Worm (Caenorhabditis elegans) whole organism, late embryonic: Measurements from ENCODE around the gene rtfo-1.

ENCODE experiments used
- F13H6.1 ChIP-seq: sonication (generic microtip); optimal IDR thresholded peaks from 2 replicates; lab custom pipeline; 2016; ENCODE audit warnings: missing genetic modification characterization, missing compliant biosample characterization
- K09A11.1 ChIP-seq: sonication (generic microtip); optimal IDR thresholded peaks from 2 replicates; lab custom pipeline; 2017; ENCODE audit warnings: antibody characterized with exemption, mild to moderate bottlenecking, missing genetic modification characterization, missing compliant biosample characterization; ENCODE audit not compliant: insufficient read depth
- T23F11.4 ChIP-seq: fragments of 200-800 bp; sonication (Bioruptor generic); optimal IDR thresholded peaks from 2 replicates; lab custom pipeline; 2018; ENCODE audit warnings: mild to moderate bottlenecking, missing genetic modification characterization, missing compliant biosample characterization
- ahr-1 ChIP-seq: sonication (generic microtip); optimal IDR thresholded peaks from 2 replicates; lab custom pipeline; 2016; ENCODE audit warnings: missing genetic modification characterization, missing compliant biosample characterization
- ama-1 ChIP-seq: fragments of 150-350 bp; optimal IDR thresholded peaks from 2 replicates; lab custom pipeline; 2014
- ceh-18 ChIP-seq: sonication (generic microtip); optimal IDR thresholded peaks from 2 replicates; lab custom pipeline; 2016; ENCODE audit warnings: missing genetic modification characterization, missing compliant biosample characterization
- ceh-19 ChIP-seq: fragments of 200-800 bp; sonication (Bioruptor generic); optimal IDR thresholded peaks from 2 replicates; lab custom pipeline; 2018; ENCODE audit warnings: mild to moderate bottlenecking, missing genetic modification characterization, missing compliant biosample characterization
- ceh-2 ChIP-seq: sonication (generic microtip); optimal IDR thresholded peaks from 2 replicates; lab custom pipeline; 2016; ENCODE audit warnings: missing genotype, missing genetic modification characterization, missing compliant biosample characterization
- ceh-22 ChIP-seq: sonication (generic microtip); optimal IDR thresholded peaks from 2 replicates; lab custom pipeline; 2017; ENCODE audit warnings: missing biosample characterization, missing genetic modification characterization
- ceh-24 ChIP-seq: sonication (generic microtip); optimal IDR thresholded peaks from 2 replicates; lab custom pipeline; 2016; ENCODE audit warnings: mild to moderate bottlenecking, missing genetic modification characterization, missing compliant biosample characterization
- ceh-31 ChIP-seq: sonication (generic microtip); optimal IDR thresholded peaks from 2 replicates; lab custom pipeline; 2016; ENCODE audit warnings: missing genetic modification characterization, missing compliant biosample characterization
- ceh-34 ChIP-seq: sonication (generic microtip); optimal IDR thresholded peaks from 2 replicates; lab custom pipeline; 2016; ENCODE audit warnings: mild to moderate bottlenecking, missing genetic modification characterization, missing compliant biosample characterization
- ceh-48 ChIP-seq: sonication (generic microtip); optimal IDR thresholded peaks from 2 replicates; lab custom pipeline; 2016; ENCODE audit warnings: missing genetic modification characterization, inconsistent platforms, missing compliant biosample characterization
- ceh-9 ChIP-seq: sonication (generic microtip); optimal IDR thresholded peaks from 2 replicates; lab custom pipeline; 2016; ENCODE audit warnings: mild to moderate bottlenecking, missing genetic modification characterization, inconsistent platforms, missing compliant biosample characterization
- dve-1 ChIP-seq: sonication (generic microtip); optimal IDR thresholded peaks from 2 replicates; lab custom pipeline; 2017; ENCODE audit warnings: antibody characterized with exemption, mild to moderate bottlenecking, missing genetic modification characterization, missing compliant biosample characterization
- elt-2 ChIP-seq: sonication (generic microtip); optimal IDR thresholded peaks from 2 replicates; lab custom pipeline; 2016; ENCODE audit warnings: missing genetic modification reagents, missing genetic modification characterization, missing compliant biosample characterization
- elt-4 ChIP-seq: sonication (generic microtip); optimal IDR thresholded peaks from 2 replicates; lab custom pipeline; 2016; ENCODE audit warnings: missing genetic modification characterization, missing compliant biosample characterization
- fkh-10 ChIP-seq: fragments of 150-350 bp; optimal IDR thresholded peaks from 2 replicates; lab custom pipeline; 2014; ENCODE audit warnings: missing biosample characterization, missing genetic modification reagents, missing genetic modification characterization
- fkh-6 ChIP-seq: sonication (generic microtip); optimal IDR thresholded peaks from 2 replicates; lab custom pipeline; 2016; ENCODE audit warnings: missing genetic modification characterization, missing compliant biosample characterization
- hlh-13 ChIP-seq: fragments of 200-800 bp; sonication (Bioruptor generic); optimal IDR thresholded peaks from 2 replicates; lab custom pipeline; 2018; ENCODE audit warnings: mild to moderate bottlenecking, missing genetic modification characterization, missing compliant biosample characterization
- hlh-15 ChIP-seq: sonication (generic microtip); optimal IDR thresholded peaks from 2 replicates; lab custom pipeline; 2016; ENCODE audit warnings: missing genetic modification characterization, missing compliant biosample characterization
- hlh-30 ChIP-seq: sonication (generic microtip); optimal IDR thresholded peaks from 2 replicates; lab custom pipeline; 2017; ENCODE audit warnings: antibody characterized with exemption, missing genetic modification characterization, missing compliant biosample characterization; ENCODE audit not compliant: insufficient read depth
- hlh-6 ChIP-seq: sonication (generic microtip); optimal IDR thresholded peaks from 2 replicates; lab custom pipeline; 2016; ENCODE audit warnings: missing genotype, missing genetic modification characterization, missing compliant biosample characterization
- hlh-8 ChIP-seq: sonication (generic microtip); optimal IDR thresholded peaks from 2 replicates; lab custom pipeline; 2016; ENCODE audit warnings: missing genotype, missing genetic modification characterization, missing compliant biosample characterization
- lin-11 ChIP-seq: fragments of 200-800 bp; sonication (Bioruptor generic); optimal IDR thresholded peaks from 2 replicates; lab custom pipeline; 2018; ENCODE audit warnings: mild to moderate bottlenecking, missing genetic modification characterization, missing compliant biosample characterization
- mec-3 ChIP-seq: sonication (generic microtip); optimal IDR thresholded peaks from 2 replicates; lab custom pipeline; 2016; ENCODE audit warnings: borderline replicate concordance, missing genetic modification characterization, missing compliant biosample characterization
- nfya-1 ChIP-seq: sonication (generic microtip); optimal IDR thresholded peaks from 2 replicates; lab custom pipeline; 2017; ENCODE audit warnings: missing genetic modification characterization, mild to moderate bottlenecking, missing compliant biosample characterization, antibody characterized with exemption, moderate library complexity
- nhr-11 ChIP-seq: fragments of 150-350 bp; optimal IDR thresholded peaks from 2 replicates; lab custom pipeline; 2014; ENCODE audit warnings: missing biosample characterization, missing genetic modification characterization
- odd-2 ChIP-seq: sonication (generic microtip); optimal IDR thresholded peaks from 2 replicates; lab custom pipeline; 2017; ENCODE audit warnings: antibody characterized with exemption, mild to moderate bottlenecking, missing genetic modification characterization, missing compliant biosample characterization
- pag-3 ChIP-seq: sonication (generic microtip); optimal IDR thresholded peaks from 2 replicates; lab custom pipeline; 2016; ENCODE audit warnings: missing compliant biosample characterization, missing genetic modification characterization, borderline replicate concordance
- pat-9 ChIP-seq: fragments of 200-800 bp; sonication (Bioruptor generic); optimal IDR thresholded peaks from 2 replicates; lab custom pipeline; 2018; ENCODE audit warnings: mild to moderate bottlenecking, missing genetic modification characterization, moderate library complexity, missing compliant biosample characterization
- pax-1 ChIP-seq: fragments of 150-350 bp; optimal IDR thresholded peaks from 2 replicates; lab custom pipeline; 2014; ENCODE audit warnings: missing biosample characterization, missing genetic modification characterization
- pha-4 ChIP-seq: fragments of 150-350 bp; optimal IDR thresholded peaks from 2 replicates; lab custom pipeline; 2018; ENCODE audit warnings: missing biosample characterization, missing genetic modification reagents, missing genetic modification characterization
- pqm-1 ChIP-seq: sonication (generic microtip); optimal IDR thresholded peaks from 2 replicates; lab custom pipeline; 2016; ENCODE audit warnings: missing genetic modification characterization, missing compliant biosample characterization
- pros-1 ChIP-seq: fragments of 150-350 bp; optimal IDR thresholded peaks from 2 replicates; lab custom pipeline; 2014; ENCODE audit warnings: missing biosample characterization, missing genetic modification reagents, missing genetic modification characterization
- ref-2 ChIP-seq: sonication (generic microtip); optimal IDR thresholded peaks from 2 replicates; lab custom pipeline; 2016; ENCODE audit warnings: missing genetic modification characterization, missing compliant biosample characterization
- rnt-1 ChIP-seq: sonication (generic microtip); optimal IDR thresholded peaks from 2 replicates; lab custom pipeline; 2016; ENCODE audit warnings: missing genetic modification characterization, missing compliant biosample characterization
- sox-2 ChIP-seq: fragments of 200-800 bp; sonication (Bioruptor generic); IDR thresholded peaks from 2 replicates; pipeline ENCODE4 v1.3.6; 2022; ENCODE audit warnings: missing genetic modification reagents, missing genetic modification characterization, missing compliant biosample characterization
- sox-4 ChIP-seq: sonication (generic microtip); optimal IDR thresholded peaks from 2 replicates; lab custom pipeline; 2017; ENCODE audit warnings: mild to moderate bottlenecking, missing genetic modification characterization, inconsistent platforms, missing compliant biosample characterization
- tbx-2 ChIP-seq: sonication (generic microtip); optimal IDR thresholded peaks from 2 replicates; lab custom pipeline; 2016; ENCODE audit warnings: missing genetic modification characterization, missing compliant biosample characterization
- tbx-7 ChIP-seq: sonication (generic microtip); optimal IDR thresholded peaks from 2 replicates; lab custom pipeline; 2016; ENCODE audit warnings: missing genotype, missing genetic modification characterization, missing compliant biosample characterization
- ttx-3 ChIP-seq: sonication (generic microtip); optimal IDR thresholded peaks from 2 replicates; lab custom pipeline; 2016; ENCODE audit warnings: missing genetic modification reagents, missing genetic modification characterization, missing compliant biosample characterization
- unc-3 ChIP-seq, 2 experiments: fragments of 200-800 bp in 1 of 2; sonication (Bioruptor generic) in 1 of 2; sonication (generic microtip) in 1 of 2; conservative IDR thresholded peaks in 1 of 2; optimal IDR thresholded peaks in 1 of 2; 2 replicates each; pipeline versions ENCODE4 v1.3.6 to Lab custom; 2016 to 2022; ENCODE audit warnings: missing compliant biosample characterization in 2 of 2, missing genetic modification characterization in 2 of 2, missing genetic modification reagents in 1 of 2
- unc-42 ChIP-seq: sonication (generic microtip); optimal IDR thresholded peaks from 2 replicates; lab custom pipeline; 2016; ENCODE audit warnings: missing genotype, missing genetic modification characterization, missing compliant biosample characterization
- unc-55 ChIP-seq: sonication (generic microtip); optimal IDR thresholded peaks from 2 replicates; lab custom pipeline; 2017; ENCODE audit warnings: missing biosample characterization, missing genetic modification reagents, missing genetic modification characterization
- zip-5 ChIP-seq: sonication (generic microtip); optimal IDR thresholded peaks from 2 replicates; lab custom pipeline; 2016; ENCODE audit warnings: missing genetic modification characterization, missing compliant biosample characterization

The rtfo-1 gene

DNA sequence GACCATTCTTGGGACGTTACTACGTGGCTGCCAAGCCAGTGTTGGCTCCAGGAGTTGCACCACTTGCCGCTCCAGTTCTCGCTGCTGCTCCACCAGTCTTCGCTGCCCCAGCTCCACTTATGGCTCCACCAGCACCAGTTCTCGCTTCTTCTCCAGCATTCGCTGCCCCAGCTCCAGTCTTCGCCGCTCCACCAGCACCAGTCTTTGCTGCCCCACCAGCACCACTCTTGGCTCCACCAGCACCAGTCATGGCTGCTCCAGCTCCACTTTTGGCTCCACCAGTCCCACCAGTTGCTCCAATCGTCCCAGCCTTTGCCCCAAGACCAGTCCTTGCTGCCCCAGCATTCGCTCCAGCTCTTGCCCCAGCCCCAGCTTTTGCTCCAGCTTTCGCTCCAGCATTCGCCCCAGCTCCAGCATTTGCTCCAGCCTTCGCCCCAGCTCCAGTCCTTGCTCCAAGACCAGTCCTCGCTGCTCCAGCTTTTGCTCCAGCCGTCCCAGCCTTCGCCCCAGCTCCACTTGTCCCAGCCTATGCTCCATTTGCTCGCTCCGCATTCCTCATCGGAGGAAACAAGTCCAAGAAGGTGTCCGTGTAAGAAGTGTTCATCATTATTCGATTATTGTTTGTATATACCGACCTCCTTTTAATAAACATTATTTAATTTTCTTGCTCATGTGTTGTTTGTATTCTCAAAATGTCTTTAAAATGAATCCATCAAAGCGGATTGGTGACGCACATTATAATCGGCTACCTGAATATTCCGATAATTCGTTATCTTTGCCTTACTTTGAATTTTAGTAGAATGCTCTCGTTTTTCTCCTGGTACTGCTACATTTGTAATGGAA is 43.4 kb upstream of the rtfo-1 start, which contains the start of gene T06E4.7 (continued):
- TF ChIP-seq unc-3 (GFP tag; conservative IDR thresholded peaks at IDR 0.05; lab: Robert Waterston, UW) (no peak), unc-3 (tag; optimal IDR thresholded peaks at IDR 0.05; lab: Kevin White, UChicago) (no peak), fkh-6 (peak; percentile 4), ceh-9 (tag; lab: Kevin White, UChicago) (no peak), hlh-13 (no peak), elt-2 (no peak), hlh-8 (no peak), mec-3 (tag; lab: Kevin White, UChicago) (peak; percentile 45), zip-5 (tag; lab: Kevin White, UChicago) (no peak), ceh-18 (no peak), fkh-10 (GFP tag; lab: Kevin White, UChicago) (no peak), elt-4 (peak; percentile 93), ceh-24 (no peak), tbx-7 (no peak), ceh-31 (tag; lab: Kevin White, UChicago) (no peak), rnt-1 (no peak), unc-55 (no peak), nfya-1 (tag; lab: Kevin White, UChicago) (no peak), pag-3 (tag; lab: Kevin White, UChicago) (peak; percentile 38), odd-2 (no peak), ttx-3 (tag; lab: Kevin White, UChicago) (no peak), ceh-48 (tag; lab: Kevin White, UChicago) (no peak), K09A11.1 (tag; lab: Kevin White, UChicago) (no peak), pha-4 (tag; lab: Kevin White, UChicago) (no peak), T23F11.4 (GFP tag; lab: Kevin White, UChicago) (no peak), nhr-11 (no peak), F13H6.1 (no peak), lin-11 (no peak)

DNA sequence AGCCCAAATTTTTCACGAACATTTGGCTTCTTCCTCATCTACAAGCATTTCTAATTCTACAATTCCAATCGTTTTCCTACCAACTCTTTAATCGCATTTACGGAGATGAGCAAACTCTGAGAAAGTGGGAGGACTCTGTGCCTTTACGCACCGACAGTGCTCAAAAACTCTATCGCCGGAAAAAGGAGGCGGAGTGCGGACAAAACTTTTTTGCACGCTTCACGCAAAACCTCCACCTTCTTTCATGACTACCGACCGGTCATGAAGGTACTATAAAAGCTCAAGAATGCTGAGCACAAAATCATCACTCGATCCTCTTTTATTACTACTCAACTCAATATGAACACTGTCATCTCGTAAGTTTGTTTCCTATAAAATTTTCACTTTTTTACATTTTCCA is 42.7 kb upstream of the rtfo-1 start, which contains the start of gene idpc-4:
Gene idpc-4, plus strand, starts transcription at position 301 of the 400 bp plus-strand sequence.
- TF ChIP-seq hlh-30: no peak
- TF ChIP-seq ceh-22 (tag; lab: Kevin White, UChicago): no peak
- no peak for TF ChIP-seq ttx-3 (tag; lab: Kevin White, UChicago)
- TF ChIP-seq sox-2 (GFP tag; lab: Robert Waterston, UW): no peak
- TF ChIP-seq ceh-2 (tag; lab: Kevin White, UChicago): no peak
- no peak for TF ChIP-seq tbx-2
- TF ChIP-seq ref-2 (tag; lab: Kevin White, UChicago): no peak
- TF ChIP-seq elt-2: no peak
- no peak for TF ChIP-seq ceh-48 (tag; lab: Kevin White, UChicago)
- TF ChIP-seq unc-42 (tag; lab: Kevin White, UChicago): no peak
- TF ChIP-seq T23F11.4 (GFP tag; lab: Kevin White, UChicago): no peak
- TF ChIP-seq hlh-13: no peak
- TF ChIP-seq hlh-15 (tag; lab: Kevin White, UChicago): no peak
- TF ChIP-seq pat-9 (tag; lab: Kevin White, UChicago): no peak
- TF ChIP-seq, all 69 proteins: peak for 0

ce11 chrV:9622834-9623233 is 40.4 kb upstream of the rtfo-1 start, which contains the start of gene idpc-5:
TSS of gene idpc-5 (minus strand) at chrV:9622934.
- TF ChIP-seq ceh-19 (GFP tag; lab: Kevin White, UChicago) (no peak), elt-4 (no peak), sox-2 (GFP tag; lab: Robert Waterston, UW) (no peak), fkh-10 (GFP tag; lab: Kevin White, UChicago) (no peak), pat-9 (tag; lab: Kevin White, UChicago) (no peak), pax-1 (tag; lab: Kevin White, UChicago) (no peak), ceh-2 (tag; lab: Kevin White, UChicago) (no peak), ceh-34 (no peak), dve-1 (tag; lab: Kevin White, UChicago) (no peak), pqm-1 (tag; lab: Kevin White, UChicago) (no peak), tbx-2 (no peak), pha-4 (tag; lab: Kevin White, UChicago) (no peak), elt-2 (no peak), hlh-6 (tag; lab: Kevin White, UChicago) (no peak), lin-11 (no peak), pros-1 (no peak), ama-1 (lab: Kevin White, UChicago) (no peak), ahr-1 (tag; lab: Kevin White, UChicago) (no peak), sox-4 (tag; lab: Kevin White, UChicago) (no peak)
